Fruit fly (Drosophila melanogaster): Measurements from ENCODE around the gene ninaA.
A peak's percentile ranks its signal among the peaks of the same experiment; 100 is the strongest.

Gene ninaA

DNA sequence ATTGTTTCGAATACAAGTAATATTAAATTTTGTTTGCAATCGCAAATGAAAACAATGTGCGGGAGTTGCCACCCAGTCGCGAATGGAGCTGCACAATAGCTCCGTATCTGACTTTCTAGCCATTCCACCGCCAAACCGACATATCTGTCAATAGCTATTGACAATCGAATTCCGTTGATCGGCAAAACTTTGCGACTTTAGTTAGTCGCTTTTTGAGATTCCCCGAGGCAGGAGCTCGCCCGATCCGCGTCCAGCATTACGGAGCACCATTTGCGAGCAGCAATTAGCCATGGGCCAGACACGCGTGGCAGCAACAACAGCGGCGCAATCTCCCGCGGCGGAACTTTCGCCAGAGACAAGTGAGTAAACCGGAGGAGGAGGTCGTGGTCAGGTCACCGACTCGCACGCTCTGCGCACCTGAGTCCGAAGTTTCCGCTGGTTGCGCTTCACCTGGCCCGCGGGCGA lies 24.4 kb upstream of the ninaA start, which contains the start of the genes CG4291 and kraken (continued):
- TF ChIP-seq CG6765 (GFP tag; optimal IDR thresholded peaks at IDR 0.05) (peak; percentile 49), CG11398 (GFP tag; optimal IDR thresholded peaks at IDR 0.05) (no peak), D19A (tag; optimal IDR thresholded peaks at IDR 0.05) (no peak), CG2678 (tag; optimal IDR thresholded peaks at IDR 0.05) (peak; percentile 59), Asciz (GFP tag; optimal IDR thresholded peaks at IDR 0.05) (no peak), fd3F (GFP tag; optimal IDR thresholded peaks at IDR 0.05) (peak; percentile 39), ken (GFP tag; IDR thresholded peaks at IDR 0.05) (peak; percentile 63; the same call in 2 of the 3 replicates), gcm2 (GFP tag; optimal IDR thresholded peaks at IDR 0.05) (no peak), exex (tag; optimal IDR thresholded peaks at IDR 0.05) (peak; percentile 70), yki (optimal IDR thresholded peaks at IDR 0.05) (no peak), CkIIα-i1 (GFP tag; IDR thresholded peaks at IDR 0.05) (no peak), NK7.1 (GFP tag; optimal IDR thresholded peaks at IDR 0.05) (no peak), bbx (GFP tag; IDR thresholded peaks at IDR 0.05; ENCODE audit: partially characterized antibody) (peak; percentile 65), run (tag; optimal IDR thresholded peaks at IDR 0.05) (no peak), CG30403 (GFP tag; optimal IDR thresholded peaks at IDR 0.05) (peak; percentile 66), kni (GFP tag; optimal IDR thresholded peaks at IDR 0.05) (no peak), CG17385 (GFP tag; optimal IDR thresholded peaks at IDR 0.05) (peak; percentile 41), Sry-δ (GFP tag; optimal IDR thresholded peaks at IDR 0.05) (peak; percentile 60), CoRest (tag; optimal IDR thresholded peaks at IDR 0.05) (peak; percentile 23), CG10274 (GFP tag; optimal IDR thresholded peaks at IDR 0.05) (no peak), Sox100B (GFP tag; optimal IDR thresholded peaks at IDR 0.05) (no peak), Bteb2 (GFP tag; optimal IDR thresholded peaks at IDR 0.05) (peak; percentile 54), ham (GFP tag; IDR thresholded peaks at IDR 0.05) (no peak), CG10209 (GFP tag; optimal IDR thresholded peaks at IDR 0.05) (peak; percentile 30), mirr (GFP tag; optimal IDR thresholded peaks at IDR 0.05) (peak; percentile 72), Nf-YC (tag; optimal IDR thresholded peaks at IDR 0.05) (peak; percentile 61), sd (tag; optimal IDR thresholded peaks at IDR 0.05) (peak; percentile 98), zf30C (GFP tag; optimal IDR thresholded peaks at IDR 0.05) (no peak), Bgb (GFP tag; IDR thresholded peaks at IDR 0.05; ENCODE audit: partially characterized antibody) (peak; percentile 68), Lim3 (GFP tag; IDR thresholded peaks at IDR 0.05) (no peak), cwo (GFP tag; optimal IDR thresholded peaks at IDR 0.05) (peak; percentile 54), HLHmδ (GFP tag; optimal IDR thresholded peaks at IDR 0.05) (peak; percentile 55), hth (optimal IDR thresholded peaks at IDR 0.05) (no peak), Fer3 (tag; optimal IDR thresholded peaks at IDR 0.05) (peak; percentile 43), CG13123 (GFP tag; optimal IDR thresholded peaks at IDR 0.05) (no peak), Atf-2 (GFP tag; optimal IDR thresholded peaks at IDR 0.05) (no peak), Mad (GFP tag; optimal IDR thresholded peaks at IDR 0.05) (peak; percentile 35), Oaz (GFP tag; IDR thresholded peaks at IDR 0.05) (0 out of 2 replicates have a peak, but pooled peaks have one; percentile 12), lbe (GFP tag; optimal IDR thresholded peaks at IDR 0.05) (peak; percentile 9), CG2712 (tag; optimal IDR thresholded peaks at IDR 0.05) (peak; percentile 43), Mrtf (GFP tag; IDR thresholded peaks at IDR 0.05) (no peak; the same call in 2 of the 3 replicates), pita (GFP tag; optimal IDR thresholded peaks at IDR 0.05) (no peak), Rx (GFP tag; IDR thresholded peaks at IDR 0.05) (no peak), CG6813 (GFP tag; optimal IDR thresholded peaks at IDR 0.05) (no peak), ATbp (GFP tag; optimal IDR thresholded peaks at IDR 0.05) (no peak), pum (GFP tag; optimal IDR thresholded peaks at IDR 0.05) (peak; percentile 43), CG10959 (GFP tag; IDR thresholded peaks at IDR 0.05) (0 out of 2 replicates have a peak, but pooled peaks have one; percentile 38), lilli (GFP tag; optimal IDR thresholded peaks at IDR 0.05) (peak; percentile 78), CG42726 (GFP tag; IDR thresholded peaks at IDR 0.05; ENCODE audit: partially characterized antibody) (peak; percentile 64; the same call in 1 of the 2 replicates), CHES-1-like (GFP tag; optimal IDR thresholded peaks at IDR 0.05) (peak; percentile 78), Opbp (GFP tag; IDR thresholded peaks at IDR 0.05; ENCODE audit: partially characterized antibody) (peak; percentile 70)

Data from whole organism, embryonic.